In the genomic region with DNA sequence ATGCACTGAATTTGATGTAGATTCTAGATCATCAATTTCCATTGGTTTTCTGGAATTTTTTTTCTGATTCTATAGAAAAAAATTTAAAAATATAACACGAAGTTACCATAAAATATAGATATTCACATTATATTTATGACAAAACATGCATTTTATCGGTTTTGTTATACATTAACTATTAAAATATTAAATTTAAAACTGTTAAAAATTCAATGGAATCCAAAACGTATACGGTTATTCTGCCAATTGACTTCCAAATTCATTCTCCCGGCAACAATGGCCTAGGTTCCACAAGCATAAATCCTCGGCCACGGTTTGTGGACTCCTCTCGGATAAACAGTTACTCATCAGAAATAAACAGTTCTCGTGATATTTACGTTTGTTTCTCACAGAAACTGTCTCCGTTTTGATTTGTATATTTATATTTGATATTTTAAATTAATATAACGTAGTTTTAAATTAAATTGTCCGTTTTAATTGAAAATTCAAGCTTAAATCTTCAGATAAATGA, we compare ENCODE assay signal across 3 worm cellular contexts.
TF ChIP-seq lines count a peak whose summit lies in the region.

A gene (minus strand): TSS at position 51 of the 511 bp plus-strand sequence.
A gene (plus strand): TSS at position 504 of the 511 bp plus-strand sequence.

TF ChIP-seq in whole organism, L1 larva, 84 proteins besides CTCF, POLR2A, EP300 and RAD21 (continued from another document and continues in another):
- TF ChIP-seq swsn-7 (tag; optimal IDR thresholded peaks at IDR 0.05; lab: Kevin White, UChicago) (peak; percentile 90), ama-1 (optimal IDR thresholded peaks at IDR 0.05; lab: Kevin White, UChicago) (no peak), sox-4 (tag; optimal IDR thresholded peaks at IDR 0.05; lab: Kevin White, UChicago) (peak; percentile 96), fos-1 (tag; optimal IDR thresholded peaks at IDR 0.05; lab: Kevin White, UChicago) (peak; percentile 51), lin-14 (GFP tag; optimal IDR thresholded peaks at IDR 0.05; lab: Kevin White, UChicago) (peak; percentile 92), nhr-84 (tag; optimal IDR thresholded peaks at IDR 0.05; lab: Kevin White, UChicago) (no peak), aha-1 (tag; optimal IDR thresholded peaks at IDR 0.05; lab: Kevin White, UChicago) (no peak), lin-15B (tag; optimal IDR thresholded peaks at IDR 0.05; lab: Kevin White, UChicago) (peak; percentile 74), aly-2 (tag; optimal IDR thresholded peaks at IDR 0.05; lab: Kevin White, UChicago) (peak; percentile 56), nhr-90 (tag; optimal IDR thresholded peaks at IDR 0.05; lab: Kevin White, UChicago; ENCODE audit: poor library complexity) (peak; percentile 98), nhr-85 (tag; lab: Kevin White, UChicago) (peak; percentile 97), elt-2 (tag; optimal IDR thresholded peaks at IDR 0.05; lab: Kevin White, UChicago) (peak; percentile 91), unc-30 (tag; optimal IDR thresholded peaks at IDR 0.05; lab: Kevin White, UChicago) (no peak), xbp-1 (tag; optimal IDR thresholded peaks at IDR 0.05; lab: Kevin White, UChicago) (peak; percentile 92), sup-37 (GFP tag; optimal IDR thresholded peaks at IDR 0.05; lab: Kevin White, UChicago) (peak; percentile 83), ceh-8 (GFP tag; optimal IDR thresholded peaks at IDR 0.05; lab: Kevin White, UChicago) (peak; percentile 88), ces-1 (GFP tag; optimal IDR thresholded peaks at IDR 0.05; lab: Kevin White, UChicago) (no peak), hlh-4 (tag; optimal IDR thresholded peaks at IDR 0.05; lab: Kevin White, UChicago) (peak; percentile 94), nhr-19 (GFP tag; conservative IDR thresholded peaks at IDR 0.05; lab: Robert Waterston, UW) (peak; percentile 92), ztf-4 (tag; optimal IDR thresholded peaks at IDR 0.05; lab: Kevin White, UChicago) (peak; percentile 58), nhr-28 (tag; optimal IDR thresholded peaks at IDR 0.05; lab: Kevin White, UChicago) (no peak), mef-2 (tag; optimal IDR thresholded peaks at IDR 0.05; lab: Kevin White, UChicago) (no peak), tbx-2 (tag; optimal IDR thresholded peaks at IDR 0.05; lab: Kevin White, UChicago) (peak; percentile 95), mab-9 (GFP tag; IDR thresholded peaks at IDR 0.05; lab: Robert Waterston, UW) (peak; percentile 87), nhr-12 (tag; optimal IDR thresholded peaks at IDR 0.05; lab: Kevin White, UChicago) (no peak), tlp-1 (tag; optimal IDR thresholded peaks at IDR 0.05; lab: Kevin White, UChicago) (no peak), mdl-1 (tag; optimal IDR thresholded peaks at IDR 0.05; lab: Kevin White, UChicago) (peak in 1 of 2 experiments; percentile 70), fkh-8 (tag; optimal IDR thresholded peaks at IDR 0.05; lab: Kevin White, UChicago) (peak; percentile 84), ceh-82 (tag; optimal IDR thresholded peaks at IDR 0.05; lab: Kevin White, UChicago) (peak; percentile 56 to 65 (median 63)), lin-35 (GFP tag; optimal IDR thresholded peaks at IDR 0.05; lab: Kevin White, UChicago) (peak; percentile 70 to 86), blmp-1 (tag; optimal IDR thresholded peaks at IDR 0.05; lab: Kevin White, UChicago) (peak; percentile 54), sptf-1 (tag; optimal IDR thresholded peaks at IDR 0.05; lab: Kevin White, UChicago) (no peak), fkh-4 (tag; optimal IDR thresholded peaks at IDR 0.05; lab: Kevin White, UChicago; ENCODE audit: borderline replicate concordance) (peak; percentile 99), ets-5 (GFP tag; IDR thresholded peaks at IDR 0.05; lab: Robert Waterston, UW) (no peak), lin-13 (GFP tag; optimal IDR thresholded peaks at IDR 0.05; lab: Kevin White, UChicago) (peak; percentile 68), unc-98 (GFP tag; IDR thresholded peaks at IDR 0.05; lab: Robert Waterston, UW) (peak; percentile 90), pag-3 (tag; optimal IDR thresholded peaks at IDR 0.05; lab: Kevin White, UChicago; ENCODE audit: borderline replicate concordance, insufficient read depth) (peak; percentile 21), dpl-1 (GFP tag; optimal IDR thresholded peaks at IDR 0.05; lab: Kevin White, UChicago) (peak; percentile 56 to 80 (median 80)), nhr-47 (tag; optimal IDR thresholded peaks at IDR 0.05; lab: Kevin White, UChicago) (peak; percentile 94), elt-3 (tag; optimal IDR thresholded peaks at IDR 0.05; lab: Kevin White, UChicago) (peak in 3 of 6 experiments; percentile 5 to 77 (median 41)), nhr-76 (tag; optimal IDR thresholded peaks at IDR 0.05; lab: Kevin White, UChicago) (no peak)

TF ChIP-seq in whole organism, L3 larva, 47 proteins besides CTCF, POLR2A, EP300 and RAD21 (continued from another document):
- TF ChIP-seq tbx-2 (tag; optimal IDR thresholded peaks at IDR 0.05; lab: Kevin White, UChicago), result peak; percentile 53
- TF ChIP-seq ztf-4 (tag; optimal IDR thresholded peaks at IDR 0.05; lab: Kevin White, UChicago), result no peak
- TF ChIP-seq eor-1 (tag; optimal IDR thresholded peaks at IDR 0.05; lab: Kevin White, UChicago), result peak in 1 of 2 experiments; percentile 76
- peak; percentile 84 for TF ChIP-seq nhr-23 (tag; optimal IDR thresholded peaks at IDR 0.05; lab: Kevin White, UChicago)
- TF ChIP-seq lin-39 (tag; optimal IDR thresholded peaks at IDR 0.05; lab: Kevin White, UChicago), result no peak
- peak; percentile 84 for TF ChIP-seq lsy-12 (tag; optimal IDR thresholded peaks at IDR 0.05; lab: Kevin White, UChicago)
- TF ChIP-seq nhr-76 (tag; optimal IDR thresholded peaks at IDR 0.05; lab: Kevin White, UChicago), result no peak

TF ChIP-seq in whole organism, young adult, 124 proteins besides CTCF, POLR2A, EP300 and RAD21 (continued from another document and continues in another):
- TF ChIP-seq attf-6 (GFP tag; IDR thresholded peaks at IDR 0.05; lab: Robert Waterston, UW) (no peak), C06A6.2 (GFP tag; conservative IDR thresholded peaks at IDR 0.05; lab: Robert Waterston, UW) (no peak), T26A5.8 (tag; optimal IDR thresholded peaks at IDR 0.05; lab: Kevin White, UChicago) (no peak), lir-1 (GFP tag; conservative IDR thresholded peaks at IDR 0.05; lab: Robert Waterston, UW) (peak; percentile 78), aptf-3 (GFP tag; IDR thresholded peaks at IDR 0.05; lab: Robert Waterston, UW) (no peak), snpc-3.4 (tag; optimal IDR thresholded peaks at IDR 0.05; lab: Kevin White, UChicago) (no peak), ztf-3 (GFP tag; optimal IDR thresholded peaks at IDR 0.05; lab: Kevin White, UChicago) (no peak), lsl-1 (GFP tag; optimal IDR thresholded peaks at IDR 0.05; lab: Kevin White, UChicago) (peak; percentile 53), unc-130 (GFP tag; optimal IDR thresholded peaks at IDR 0.05; lab: Kevin White, UChicago) (peak; percentile 93), zim-3 (tag; optimal IDR thresholded peaks at IDR 0.05; lab: Kevin White, UChicago) (no peak), ama-1 (optimal IDR thresholded peaks at IDR 0.05; lab: Kevin White, UChicago) (no peak), ama-1 (GFP tag; optimal IDR thresholded peaks at IDR 0.05; lab: Kevin White, UChicago) (no peak), F23B12.7 (tag; optimal IDR thresholded peaks at IDR 0.05; lab: Kevin White, UChicago; ENCODE audit: insufficient read depth) (peak; percentile 31), efl-1 (GFP tag; optimal IDR thresholded peaks at IDR 0.05; lab: Kevin White, UChicago) (no peak), lag-1 (GFP tag; IDR thresholded peaks at IDR 0.05; lab: Robert Waterston, UW) (0 out of 2 replicates have a peak, but pooled peaks have one; percentile 74), unc-62 (GFP tag; optimal IDR thresholded peaks at IDR 0.05; lab: Kevin White, UChicago) (no peak), F37B4.10 (GFP tag; IDR thresholded peaks at IDR 0.05; lab: Robert Waterston, UW) (no peak), lin-35 (GFP tag; optimal IDR thresholded peaks at IDR 0.05; lab: Kevin White, UChicago) (peak in 1 of 3 experiments; percentile 54), madf-3 (GFP tag; IDR thresholded peaks at IDR 0.05; lab: Robert Waterston, UW) (no peak), fkh-3 (tag; optimal IDR thresholded peaks at IDR 0.05; lab: Kevin White, UChicago) (no peak), K12H6.12 (tag; optimal IDR thresholded peaks at IDR 0.05; lab: Kevin White, UChicago) (peak; percentile 74), hrde-1 (tag; optimal IDR thresholded peaks at IDR 0.05; lab: Kevin White, UChicago; ENCODE audit: borderline replicate concordance) (peak; percentile 71), Y56A3A.18 (GFP tag; IDR thresholded peaks at IDR 0.05; lab: Robert Waterston, UW) (no peak), ccch-3 (GFP tag; optimal IDR thresholded peaks at IDR 0.05; lab: Kevin White, UChicago) (peak; percentile 93), cebp-1 (GFP tag; IDR thresholded peaks at IDR 0.05; lab: Robert Waterston, UW) (no peak), cebp-1 (tag; optimal IDR thresholded peaks at IDR 0.05; lab: Kevin White, UChicago) (peak; percentile 61), nhr-90 (tag; optimal IDR thresholded peaks at IDR 0.05; lab: Kevin White, UChicago) (no peak), tbp1 (GFP tag; optimal IDR thresholded peaks at IDR 0.05; lab: Kevin White, UChicago) (peak; percentile 42), hlh-26 (GFP tag; conservative IDR thresholded peaks at IDR 0.05; lab: Robert Waterston, UW) (no peak), lsy-27 (tag; optimal IDR thresholded peaks at IDR 0.05; lab: Kevin White, UChicago; ENCODE audit: borderline replicate concordance, insufficient read depth) (no peak), ets-4 (GFP tag; optimal IDR thresholded peaks at IDR 0.05; lab: Kevin White, UChicago) (no peak), mxl-1 (tag; optimal IDR thresholded peaks at IDR 0.05; lab: Kevin White, UChicago) (no peak), Y67H2A.10 (GFP tag; conservative IDR thresholded peaks at IDR 0.05; lab: Robert Waterston, UW) (0 out of 2 replicates have a peak, but pooled peaks have one; percentile 11), F49E8.2 (tag; optimal IDR thresholded peaks at IDR 0.05; lab: Kevin White, UChicago; ENCODE audit: insufficient read depth) (no peak), F10E7.11 (tag; optimal IDR thresholded peaks at IDR 0.05; lab: Kevin White, UChicago) (no peak), mcd-1 (GFP tag; IDR thresholded peaks at IDR 0.05; lab: Robert Waterston, UW) (peak; percentile 68), F33H1.4 (GFP tag; IDR thresholded peaks at IDR 0.05; lab: Robert Waterston, UW) (peak; percentile 48; the same call in 1 of the 2 replicates), dpl-1 (GFP tag; optimal IDR thresholded peaks at IDR 0.05; lab: Kevin White, UChicago) (no peak), rec-8 (tag; optimal IDR thresholded peaks at IDR 0.05; lab: Kevin White, UChicago) (peak; percentile 60 to 89), madf-8 (GFP tag; conservative IDR thresholded peaks at IDR 0.05; lab: Robert Waterston, UW) (no peak), ceh-91 (GFP tag; IDR thresholded peaks at IDR 0.05; lab: Robert Waterston, UW) (0 out of 2 replicates have a peak, but pooled peaks have one; percentile 22), sptf-2 (GFP tag; optimal IDR thresholded peaks at IDR 0.05; lab: Kevin White, UChicago) (no peak), atf-7 (tag; optimal IDR thresholded peaks at IDR 0.05; lab: Kevin White, UChicago) (peak; percentile 44), lin-40 (tag; optimal IDR thresholded peaks at IDR 0.05; lab: Kevin White, UChicago) (peak; percentile 72), hmg-1.2 (GFP tag; IDR thresholded peaks at IDR 0.05; lab: Robert Waterston, UW) (0 out of 2 replicates have a peak, but pooled peaks have one; percentile 21), F57C9.4 (tag; optimal IDR thresholded peaks at IDR 0.05; lab: Kevin White, UChicago) (peak; percentile 73), lin-54 (GFP tag; optimal IDR thresholded peaks at IDR 0.05; lab: Kevin White, UChicago) (peak; percentile 66), him-1 (tag; optimal IDR thresholded peaks at IDR 0.05; lab: Kevin White, UChicago) (peak; percentile 55), gei-17 (GFP tag; optimal IDR thresholded peaks at IDR 0.05; lab: Kevin White, UChicago) (no peak), B0035.1 (tag; optimal IDR thresholded peaks at IDR 0.05; lab: Kevin White, UChicago) (peak; percentile 69), aptf-2 (GFP tag; conservative IDR thresholded peaks at IDR 0.05; lab: Robert Waterston, UW) (peak; percentile 83), ekl-4 (GFP tag; IDR thresholded peaks at IDR 0.05; lab: Robert Waterston, UW) (peak; percentile 57; the same call in 1 of the 2 replicates), ztf-22 (GFP tag; optimal IDR thresholded peaks at IDR 0.05; lab: Kevin White, UChicago) (peak; percentile 1), snpc-4 (GFP tag; optimal IDR thresholded peaks at IDR 0.05; lab: Kevin White, UChicago) (no peak), snpc-4 (tag; optimal IDR thresholded peaks at IDR 0.05; lab: Kevin White, UChicago) (peak in 3 of 4 experiments; percentile 46 to 70 (median 64)), Y53F4B.3 (GFP tag; IDR thresholded peaks at IDR 0.05; lab: Robert Waterston, UW) (no peak), let-526 (GFP tag; IDR thresholded peaks at IDR 0.05; lab: Robert Waterston, UW) (peak; percentile 79; the same call in 1 of the 2 replicates), Y79H2A.3 (GFP tag; conservative IDR thresholded peaks at IDR 0.05; lab: Robert Waterston, UW) (no peak), mel-28 (tag; optimal IDR thresholded peaks at IDR 0.05; lab: Kevin White, UChicago; ENCODE audit: borderline replicate concordance) (no peak), attf-5 (GFP tag; optimal IDR thresholded peaks at IDR 0.05; lab: Kevin White, UChicago) (peak; percentile 48), ztf-25 (GFP tag; IDR thresholded peaks at IDR 0.05; lab: Robert Waterston, UW) (no peak), hsf-1 (GFP tag; IDR thresholded peaks at IDR 0.05; lab: Robert Waterston, UW) (no peak), ztf-6 (GFP tag; IDR thresholded peaks at IDR 0.05; lab: Robert Waterston, UW) (no peak), ceh-100 (GFP tag; IDR thresholded peaks at IDR 0.05; lab: Robert Waterston, UW) (peak; percentile 41; the same call in 1 of the 2 replicates), rcor-1 (GFP tag; IDR thresholded peaks at IDR 0.05; lab: Robert Waterston, UW) (peak; percentile 84), F39B2.1 (GFP tag; IDR thresholded peaks at IDR 0.05; lab: Robert Waterston, UW) (no peak), bed-1 (GFP tag; IDR thresholded peaks at IDR 0.05; lab: Robert Waterston, UW) (0 out of 2 replicates have a peak, but pooled peaks have one; percentile 54), K11D2.4 (GFP tag; IDR thresholded peaks at IDR 0.05; lab: Robert Waterston, UW) (peak; percentile 61; the same call in 1 of the 2 replicates), pbrm-1 (GFP tag; IDR thresholded peaks at IDR 0.05; lab: Robert Waterston, UW) (no peak; the same call in 1 of the 2 replicates), hmg-20 (GFP tag; IDR thresholded peaks at IDR 0.05; lab: Robert Waterston, UW) (peak; percentile 62; the same call in 1 of the 2 replicates), dpff-1 (tag; optimal IDR thresholded peaks at IDR 0.05; lab: Kevin White, UChicago) (no peak), F55B11.4 (tag; optimal IDR thresholded peaks at IDR 0.05; lab: Kevin White, UChicago; ENCODE audit: borderline replicate concordance, insufficient read depth) (no peak), egrh-3 (GFP tag; IDR thresholded peaks at IDR 0.05; lab: Robert Waterston, UW) (no peak), ceh-79 (tag; optimal IDR thresholded peaks at IDR 0.05; lab: Kevin White, UChicago) (no peak), xnd-1 (tag; optimal IDR thresholded peaks at IDR 0.05; lab: Kevin White, UChicago) (no peak), dox-1 (GFP tag; IDR thresholded peaks at IDR 0.05; lab: Robert Waterston, UW) (peak; percentile 85), ceh-58 (GFP tag; IDR thresholded peaks at IDR 0.05; lab: Robert Waterston, UW) (no peak), sdz-38 (tag; optimal IDR thresholded peaks at IDR 0.05; lab: Kevin White, UChicago) (no peak), B0336.3 (GFP tag; IDR thresholded peaks at IDR 0.05; lab: Robert Waterston, UW) (no peak), lin-26 (GFP tag; IDR thresholded peaks at IDR 0.05; lab: Robert Waterston, UW) (no peak)
